Worm (Caenorhabditis elegans): ENCODE measurements around the gene C44C1.1.
A peak's percentile ranks its signal among the peaks of the same experiment; 100 is the strongest.

C44C1.1 gene

ce11 chrX:950482-950881 lies 30.1 kb upstream of the C44C1.1 start, which contains the start of gene arr-1:
arr-1 (plus strand) TSS chrX:950782.
- TF ChIP-seq ztf-11 (tag; optimal IDR thresholded peaks at IDR 0.05) (no peak), sem-2 (GFP tag; optimal IDR thresholded peaks at IDR 0.05) (no peak), mep-1 (tag; optimal IDR thresholded peaks at IDR 0.05) (no peak), tbx-8 (GFP tag; optimal IDR thresholded peaks at IDR 0.05) (no peak), bed-3 (GFP tag; optimal IDR thresholded peaks at IDR 0.05) (no peak), unc-62 (GFP tag; optimal IDR thresholded peaks at IDR 0.05) (no peak), ceh-43 (GFP tag; optimal IDR thresholded peaks at IDR 0.05) (no peak), elt-3 (tag; optimal IDR thresholded peaks at IDR 0.05) (no peak), zip-8 (tag; optimal IDR thresholded peaks at IDR 0.05) (no peak), ceh-39 (tag; optimal IDR thresholded peaks at IDR 0.05) (no peak), lin-13 (tag; optimal IDR thresholded peaks at IDR 0.05) (no peak), snpc-4 (tag; optimal IDR thresholded peaks at IDR 0.05) (no peak), lin-32 (GFP tag; optimal IDR thresholded peaks at IDR 0.05) (no peak), blmp-1 (tag; optimal IDR thresholded peaks at IDR 0.05) (no peak), M03D4.4 (tag; optimal IDR thresholded peaks at IDR 0.05) (no peak)

- TF ChIP-seq mab-5 (tag; optimal IDR thresholded peaks at IDR 0.05) (no peak), mls-2 (tag; optimal IDR thresholded peaks at IDR 0.05) (peak; percentile 33), ces-1 (GFP tag; optimal IDR thresholded peaks at IDR 0.05) (peak; percentile 52)
These were observed 28.0 kb upstream of the C44C1.1 start for ce11 chrX:952557-953083.

ce11 chrX:954499-955061 lies 26.0 kb upstream of the C44C1.1 start, which contains the start of gene apm-3:
apm-3 (plus strand) TSS chrX:954975.
- TF ChIP-seq ztf-11 (tag; optimal IDR thresholded peaks at IDR 0.05) (no peak), unc-39 (tag; optimal IDR thresholded peaks at IDR 0.05) (no peak), flh-1 (GFP tag; optimal IDR thresholded peaks at IDR 0.05) (no peak), cnd-1 (tag; optimal IDR thresholded peaks at IDR 0.05) (no peak), sem-2 (GFP tag; optimal IDR thresholded peaks at IDR 0.05) (no peak), sptf-1 (tag; optimal IDR thresholded peaks at IDR 0.05) (no peak), mls-2 (tag; optimal IDR thresholded peaks at IDR 0.05) (no peak), tbx-8 (GFP tag; optimal IDR thresholded peaks at IDR 0.05) (no peak), ceh-39 (tag; optimal IDR thresholded peaks at IDR 0.05) (no peak), unc-62 (GFP tag; optimal IDR thresholded peaks at IDR 0.05) (peak; percentile 3), M03D4.4 (tag; optimal IDR thresholded peaks at IDR 0.05) (no peak), elt-3 (tag; optimal IDR thresholded peaks at IDR 0.05) (no peak), nhr-12 (tag; optimal IDR thresholded peaks at IDR 0.05) (no peak), ceh-83 (GFP tag; optimal IDR thresholded peaks at IDR 0.05) (no peak), zip-8 (tag; optimal IDR thresholded peaks at IDR 0.05) (no peak), blmp-1 (tag; optimal IDR thresholded peaks at IDR 0.05) (no peak), lin-13 (tag; optimal IDR thresholded peaks at IDR 0.05) (peak; percentile 12), mab-5 (tag; optimal IDR thresholded peaks at IDR 0.05) (no peak), lsy-2 (tag; optimal IDR thresholded peaks at IDR 0.05) (peak; percentile 6), unc-120 (tag; optimal IDR thresholded peaks at IDR 0.05; ENCODE audit: poor library complexity, severe bottlenecking) (no peak), drap-1 (GFP tag; optimal IDR thresholded peaks at IDR 0.05) (no peak), nhr-237 (tag; optimal IDR thresholded peaks at IDR 0.05) (no peak), nhr-2 (tag; optimal IDR thresholded peaks at IDR 0.05) (peak; percentile 5), elt-1 (tag; optimal IDR thresholded peaks at IDR 0.05; ENCODE audit: borderline replicate concordance, insufficient read depth) (no peak), hlh-1 (tag; optimal IDR thresholded peaks at IDR 0.05) (no peak), pha-4 (tag; optimal IDR thresholded peaks at IDR 0.05) (no peak), lin-32 (GFP tag; optimal IDR thresholded peaks at IDR 0.05) (no peak), nhr-76 (tag; optimal IDR thresholded peaks at IDR 0.05) (no peak), nhr-28 (tag; optimal IDR thresholded peaks at IDR 0.05) (no peak), mep-1 (tag; optimal IDR thresholded peaks at IDR 0.05) (peak; percentile 51), ceh-43 (GFP tag; optimal IDR thresholded peaks at IDR 0.05) (no peak), bed-3 (GFP tag; optimal IDR thresholded peaks at IDR 0.05) (no peak), ces-1 (GFP tag; optimal IDR thresholded peaks at IDR 0.05) (peak; percentile 82)

- TF ChIP-seq elt-1 (tag; optimal IDR thresholded peaks at IDR 0.05; ENCODE audit: borderline replicate concordance, insufficient read depth) (no peak), pha-4 (tag; optimal IDR thresholded peaks at IDR 0.05) (no peak), lin-32 (GFP tag; optimal IDR thresholded peaks at IDR 0.05) (no peak), lsy-2 (tag; optimal IDR thresholded peaks at IDR 0.05) (no peak), nhr-12 (tag; optimal IDR thresholded peaks at IDR 0.05) (no peak), ceh-39 (tag; optimal IDR thresholded peaks at IDR 0.05) (no peak)
These were observed 23.0 kb upstream of the C44C1.1 start, which contains the start of gene chil-10 for ce11 chrX:957581-957980. chil-10 (plus strand) TSS chrX:957881.

Data from whole organism, mixed stage, embryonic.